Fruit fly (Drosophila melanogaster) whole organism, prepupa: ENCODE data around the gene CG34241.
A peak's percentile ranks its signal among the peaks of the same experiment; 100 is the strongest.

ENCODE experiments used
- CG6792 ChIP-seq: fragments of 200-800 bp; sonication (Bioruptor generic); optimal IDR thresholded peaks from 3 replicates; lab custom pipeline; 2016; ENCODE audit warnings: missing biosample characterization, missing genetic modification characterization
- CG8632 ChIP-seq: fragments of 200-800 bp; sonication (Bioruptor generic); optimal IDR thresholded peaks from 3 replicates; lab custom pipeline; 2016; ENCODE audit warnings: missing biosample characterization, missing genetic modification characterization
- Eip75B ChIP-seq: fragments of 200-800 bp; sonication (Bioruptor generic); optimal IDR thresholded peaks from 3 replicates; lab custom pipeline; 2016; ENCODE audit warnings: missing biosample characterization, missing genetic modification characterization
- Gug ChIP-seq: fragments of 200-800 bp; sonication (Bioruptor generic); IDR thresholded peaks from 2 replicates; pipeline ENCODE4 v1.3.6; 2022; ENCODE audit warnings: missing biosample characterization, missing genetic modification characterization
- Hr38 ChIP-seq: sonication (Bioruptor generic); optimal IDR thresholded peaks from 2 replicates; lab custom pipeline; 2016; ENCODE audit warnings: missing biosample characterization, missing genetic modification characterization
- Met ChIP-seq: fragments of 200-800 bp; sonication (Bioruptor generic); optimal IDR thresholded peaks from 3 replicates; lab custom pipeline; 2016; ENCODE audit warnings: missing biosample characterization, missing genetic modification characterization
- OdsH ChIP-seq: fragments of 200-800 bp; sonication (Bioruptor generic); optimal IDR thresholded peaks from 3 replicates; lab custom pipeline; 2016; ENCODE audit warnings: missing biosample characterization, missing genetic modification characterization
- fkh ChIP-seq: fragments of 200-800 bp; sonication (Bioruptor generic); optimal IDR thresholded peaks from 3 replicates; lab custom pipeline; 2017; ENCODE audit warnings: missing biosample characterization, mild to moderate bottlenecking, missing genetic modification characterization, moderate library complexity
- lz ChIP-seq: fragments of 200-800 bp; sonication (Bioruptor generic); optimal IDR thresholded peaks from 3 replicates; lab custom pipeline; 2016; ENCODE audit warnings: missing biosample characterization, missing genetic modification characterization
- spab ChIP-seq: fragments of 200-800 bp; sonication (Bioruptor generic); optimal IDR thresholded peaks from 2 replicates; lab custom pipeline; 2017; ENCODE audit warnings: missing biosample characterization, mild to moderate bottlenecking, missing genetic modification characterization, missing genetic modification reagents

DNA sequence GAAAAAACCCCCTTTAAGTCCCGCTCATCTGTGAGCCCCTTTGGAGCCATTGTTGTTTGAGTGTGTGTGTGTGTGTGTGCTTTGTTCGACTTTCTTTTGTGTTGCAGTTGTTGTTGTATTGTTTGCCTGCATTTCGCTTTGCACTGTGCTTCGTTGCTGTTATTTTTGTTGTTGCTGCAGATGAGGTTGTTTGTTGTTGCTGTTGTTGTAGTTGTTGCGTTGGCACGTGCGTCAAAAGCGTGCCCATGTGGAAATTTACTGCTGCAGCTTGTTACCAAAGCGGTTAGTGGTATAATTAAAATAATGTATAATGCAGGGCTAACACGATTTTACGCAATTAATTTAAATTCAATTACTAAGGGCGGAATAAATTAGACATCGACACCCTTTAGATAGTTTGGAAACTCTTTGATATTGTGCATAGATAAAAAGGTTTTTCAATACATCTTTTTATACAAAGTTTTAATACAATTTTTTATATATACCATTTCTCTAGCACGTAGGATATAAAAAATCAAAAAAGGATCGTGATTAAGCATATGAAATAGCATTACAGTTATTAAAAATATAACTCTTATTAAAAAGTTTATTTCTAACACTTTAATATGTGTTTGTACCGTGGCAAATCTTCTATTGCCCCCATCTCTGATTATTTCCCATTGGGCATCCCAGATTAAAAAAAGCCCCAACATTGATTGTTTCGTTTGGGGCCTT, 37.4 kb upstream of the CG34241 start:
- TF ChIP-seq Eip75B (GFP tag; lab: Kevin White, UChicago) (peak; percentile 18), Gug (GFP tag; lab: Robert Waterston, UW) (no peak), lz (GFP tag; lab: Kevin White, UChicago) (peak; percentile 39), spab (GFP tag; lab: Kevin White, UChicago) (no peak), OdsH (GFP tag; lab: Kevin White, UChicago) (peak; percentile 46), CG6792 (peak; percentile 18), Hr38 (no peak), CG8632 (GFP tag; lab: Kevin White, UChicago) (peak; percentile 47), fkh (peak; percentile 23), Met (peak; percentile 79)
